Worm (Caenorhabditis elegans) whole organism, midembryonic: Measurements from ENCODE around the gene vps-2.
"Not testable (repeated sequence)": the region's sequence is repeated elsewhere in the genome, so short reads cannot be mapped to it uniquely, and the experiment has no call there.

Experiments
- cog-1 ChIP-seq: sonication (generic microtip); optimal IDR thresholded peaks from 2 replicates; lab custom pipeline; 2016; ENCODE audit warnings: missing genetic modification characterization, missing compliant biosample characterization
- flt-1 ChIP-seq: fragments of 200-800 bp; sonication (Bioruptor generic); IDR thresholded peaks from 2 replicates; pipeline ENCODE4 v1.3.6; 2022; ENCODE audit warnings: missing genetic modification characterization, missing compliant biosample characterization
- med-1 ChIP-seq: sonication (generic microtip); optimal IDR thresholded peaks from 2 replicates; lab custom pipeline; 2017; ENCODE audit warnings: missing genetic modification characterization, mild to moderate bottlenecking, missing compliant biosample characterization, antibody characterized with exemption, missing genetic modification reagents; ENCODE audit not compliant: insufficient read depth
- tab-1 ChIP-seq: fragments of 200-800 bp; sonication (Bioruptor generic); IDR thresholded peaks from 2 replicates; pipeline ENCODE4 v1.3.6; 2022; ENCODE audit warnings: missing genetic modification characterization, missing compliant biosample characterization
- ztf-23 ChIP-seq: fragments of 200-800 bp; sonication (Bioruptor generic); IDR thresholded peaks from 2 replicates; pipeline ENCODE4 v1.3.6; 2022; ENCODE audit warnings: missing genetic modification reagents, missing genetic modification characterization, missing compliant biosample characterization

ce11 chrII:12753725-12754124 lies 14.3 kb downstream of the vps-2 start, which contains the start of gene Y46G5A.39:
- TF ChIP-seq cog-1; tab-1 (GFP tag; lab: Robert Waterston, UW); flt-1; med-1 (GFP tag; lab: Kevin White, UChicago); ztf-23: not testable (repeated sequence)
